Worm (Caenorhabditis elegans): Measurements from ENCODE around the gene amt-2.

ce11 chrIV:13025853-13026343, 16.3 kb upstream of the amt-2 start:
- TF ChIP-seq elt-3 (tag; optimal IDR thresholded peaks at IDR 0.05): no peak
- TF ChIP-seq R02D3.7 (tag; optimal IDR thresholded peaks at IDR 0.05): no peak
- no peak for TF ChIP-seq alr-1 (tag; optimal IDR thresholded peaks at IDR 0.05)
- no peak for TF ChIP-seq sma-9 (GFP tag; optimal IDR thresholded peaks at IDR 0.05)
- no peak for TF ChIP-seq sma-9 (tag; optimal IDR thresholded peaks at IDR 0.05)
- TF ChIP-seq egl-27 (tag; optimal IDR thresholded peaks at IDR 0.05): peak; percentile 4
- no peak for TF ChIP-seq nhr-77 (tag; optimal IDR thresholded peaks at IDR 0.05)
- TF ChIP-seq ama-1 (optimal IDR thresholded peaks at IDR 0.05): no peak
- peak; percentile 17 for TF ChIP-seq zag-1 (tag; optimal IDR thresholded peaks at IDR 0.05)
- no peak for TF ChIP-seq unc-62 (GFP tag; optimal IDR thresholded peaks at IDR 0.05)
- TF ChIP-seq unc-39 (tag; optimal IDR thresholded peaks at IDR 0.05): no peak
- TF ChIP-seq aly-2 (tag; optimal IDR thresholded peaks at IDR 0.05): no peak
